Worm (Caenorhabditis elegans) whole organism, early embryonic: Measurements from ENCODE around the gene H37A05.2.

Source experiments
- B0310.2 ChIP-seq: sonication (generic microtip); optimal IDR thresholded peaks from 2 replicates; lab custom pipeline; 2016; ENCODE audit warnings: mild to moderate bottlenecking, missing genetic modification characterization, missing compliant biosample characterization
- F13C5.2 ChIP-seq: sonication (generic microtip); optimal IDR thresholded peaks from 2 replicates; lab custom pipeline; 2017; ENCODE audit warnings: mild to moderate bottlenecking, missing genetic modification characterization, inconsistent platforms, missing compliant biosample characterization
- aly-1 ChIP-seq: sonication (generic microtip); optimal IDR thresholded peaks from 2 replicates; lab custom pipeline; 2016; ENCODE audit warnings: missing genetic modification characterization, missing compliant biosample characterization
- ama-1 ChIP-seq: fragments of 150-350 bp; optimal IDR thresholded peaks from 2 replicates; lab custom pipeline; 2014
- ceh-13 ChIP-seq: fragments of 200-800 bp; sonication (Bioruptor generic); optimal IDR thresholded peaks from 2 replicates; lab custom pipeline; 2018; ENCODE audit warnings: mild to moderate bottlenecking, missing genetic modification characterization, missing compliant biosample characterization
- ceh-36 ChIP-seq: sonication (generic microtip); optimal IDR thresholded peaks from 2 replicates; lab custom pipeline; 2016; ENCODE audit warnings: missing genetic modification characterization, inconsistent platforms, missing compliant biosample characterization
- ets-7 ChIP-seq: sonication (generic microtip); optimal IDR thresholded peaks from 2 replicates; lab custom pipeline; 2016; ENCODE audit warnings: missing genotype, missing genetic modification characterization, missing compliant biosample characterization
- flt-1 ChIP-seq: fragments of 200-800 bp; sonication (Bioruptor generic); IDR thresholded peaks from 2 replicates; pipeline ENCODE4 v1.3.6; 2022; ENCODE audit warnings: missing genetic modification characterization, missing compliant biosample characterization
- hmbx-1 ChIP-seq: sonication (generic microtip); optimal IDR thresholded peaks from 2 replicates; lab custom pipeline; 2016; ENCODE audit warnings: mild to moderate bottlenecking, missing genetic modification characterization, missing compliant biosample characterization
- hmg-4 ChIP-seq: fragments of 200-800 bp; sonication (Bioruptor generic); optimal IDR thresholded peaks from 2 replicates; lab custom pipeline; 2018; ENCODE audit warnings: mild to moderate bottlenecking, missing genetic modification characterization, missing compliant biosample characterization
- hnd-1 ChIP-seq: sonication (generic microtip); optimal IDR thresholded peaks from 2 replicates; lab custom pipeline; 2016; ENCODE audit warnings: missing genetic modification characterization, missing compliant biosample characterization
- pes-1 ChIP-seq: fragments of 200-800 bp; sonication (Bioruptor generic); IDR thresholded peaks from 2 replicates; pipeline ENCODE4 v1.3.6; 2022; ENCODE audit warnings: missing genetic modification reagents, missing genetic modification characterization, missing compliant biosample characterization
- scrt-1 ChIP-seq: fragments of 200-800 bp; sonication (Bioruptor generic); IDR thresholded peaks from 2 replicates; pipeline ENCODE4 v1.3.6; 2022; ENCODE audit warnings: missing genetic modification characterization, missing compliant biosample characterization
- sea-1 ChIP-seq: fragments of 200-800 bp; sonication (Bioruptor generic); conservative IDR thresholded peaks from 2 replicates; pipeline ENCODE4 v1.3.6; 2022; ENCODE audit warnings: missing genetic modification characterization, missing compliant biosample characterization
- tbx-11 ChIP-seq: fragments of 200-800 bp; sonication (Bioruptor generic); IDR thresholded peaks from 2 replicates; pipeline ENCODE4 v1.3.6; 2022; ENCODE audit warnings: missing genetic modification characterization, missing compliant biosample characterization
- tbx-37 ChIP-seq: fragments of 200-800 bp; sonication (Bioruptor generic); conservative IDR thresholded peaks from 2 replicates; pipeline ENCODE4 v1.3.6; 2022; ENCODE audit warnings: missing genetic modification reagents, missing genetic modification characterization, missing compliant biosample characterization
- tra-4 ChIP-seq: sonication (generic microtip); optimal IDR thresholded peaks from 2 replicates; lab custom pipeline; 2017; ENCODE audit warnings: missing genetic modification characterization, missing compliant biosample characterization

The H37A05.2 gene

DNA sequence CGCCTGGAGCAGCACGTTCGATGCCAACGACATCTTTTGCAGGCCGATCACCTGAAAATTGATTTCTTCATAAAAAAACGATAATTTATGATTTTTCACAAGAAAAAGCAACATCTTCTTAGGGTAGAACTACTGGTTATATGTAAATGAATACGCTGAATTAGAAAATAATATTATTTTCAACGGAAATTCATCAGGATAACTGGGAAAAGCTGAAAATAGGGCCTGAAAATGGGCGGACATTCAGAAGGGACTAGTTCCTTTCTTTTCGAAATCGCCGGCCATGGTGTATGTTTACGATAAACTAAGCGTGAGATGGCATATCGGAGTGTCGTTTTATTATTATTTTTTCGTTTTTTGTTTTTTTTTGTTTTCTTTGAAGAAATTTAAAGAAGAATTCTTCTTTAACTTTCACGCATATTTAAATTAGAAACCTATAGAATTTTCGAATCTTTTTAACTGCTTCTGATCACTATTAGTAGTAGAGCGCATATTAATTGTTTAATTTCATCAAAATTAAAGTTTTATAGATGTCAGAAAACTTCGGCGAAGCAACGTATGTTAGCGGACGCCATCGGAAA, 8.4 kb downstream of the H37A05.2 start, which contains the start of the genes nduv-2 and F53F4.12:
nduv-2 (minus strand) TSS at position 51 of the 581 bp plus-strand sequence.
F53F4.12 (plus strand) TSS at position 531 of the 581 bp plus-strand sequence.
- TF ChIP-seq ceh-13 (GFP tag; lab: Kevin White, UChicago) = no peak
- no peak for TF ChIP-seq sea-1 (GFP tag; lab: Robert Waterston, UW)
- no peak for TF ChIP-seq F13C5.2
- no peak for TF ChIP-seq pes-1 (GFP tag; lab: Robert Waterston, UW)
- no peak for TF ChIP-seq tbx-11 (GFP tag; lab: Robert Waterston, UW)
- TF ChIP-seq flt-1 (GFP tag; lab: Robert Waterston, UW) = no peak
- TF ChIP-seq hmg-4 (GFP tag; lab: Kevin White, UChicago) = no peak
- TF ChIP-seq hnd-1 (tag; lab: Kevin White, UChicago) = no peak

DNA sequence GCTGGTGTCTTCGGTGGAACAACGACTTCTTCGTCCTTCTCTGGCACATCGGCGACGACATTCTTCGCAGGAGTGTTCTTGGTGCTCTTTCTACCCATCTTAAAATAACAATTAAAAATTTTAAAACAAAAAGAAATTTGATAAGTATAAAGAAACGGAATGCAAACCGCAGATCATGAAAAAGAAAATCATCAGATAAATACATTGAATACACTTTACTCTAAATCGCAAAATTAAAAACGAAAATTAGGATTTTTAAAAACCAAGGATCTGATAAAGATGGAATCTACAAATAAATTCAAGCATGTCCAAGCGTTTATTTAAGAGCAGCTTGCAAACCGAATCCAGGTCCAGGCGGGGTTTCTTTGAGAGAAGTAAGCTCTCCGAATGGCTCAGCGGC, 9.6 kb downstream of the H37A05.2 start, which contains the start of gene F53F4.11:
F53F4.11 (minus strand) TSS at position 101 of the 400 bp plus-strand sequence.
- TF ChIP-seq hmg-4 (GFP tag; lab: Kevin White, UChicago) = no peak
- TF ChIP-seq F13C5.2 = no peak
- no peak for TF ChIP-seq sea-1 (GFP tag; lab: Robert Waterston, UW)
- no peak for TF ChIP-seq tbx-11 (GFP tag; lab: Robert Waterston, UW)
- no peak for TF ChIP-seq ceh-13 (GFP tag; lab: Kevin White, UChicago)
- no peak for TF ChIP-seq hmbx-1 (tag; lab: Kevin White, UChicago)
- no peak for TF ChIP-seq ceh-36
- no peak for TF ChIP-seq B0310.2 (tag; lab: Kevin White, UChicago)
- no peak for TF ChIP-seq ets-7 (tag; lab: Kevin White, UChicago)
- no peak for TF ChIP-seq pes-1 (GFP tag; lab: Robert Waterston, UW)
- TF ChIP-seq scrt-1 = no peak
- no peak for TF ChIP-seq tbx-37 (GFP tag; lab: Robert Waterston, UW)
- no peak for TF ChIP-seq tra-4 (tag; lab: Kevin White, UChicago)
- no peak for TF ChIP-seq hnd-1 (tag; lab: Kevin White, UChicago)
- TF ChIP-seq aly-1 (tag; lab: Kevin White, UChicago) = no peak
- TF ChIP-seq ama-1 (lab: Kevin White, UChicago) = no peak
- TF ChIP-seq flt-1 (GFP tag; lab: Robert Waterston, UW) = no peak

DNA sequence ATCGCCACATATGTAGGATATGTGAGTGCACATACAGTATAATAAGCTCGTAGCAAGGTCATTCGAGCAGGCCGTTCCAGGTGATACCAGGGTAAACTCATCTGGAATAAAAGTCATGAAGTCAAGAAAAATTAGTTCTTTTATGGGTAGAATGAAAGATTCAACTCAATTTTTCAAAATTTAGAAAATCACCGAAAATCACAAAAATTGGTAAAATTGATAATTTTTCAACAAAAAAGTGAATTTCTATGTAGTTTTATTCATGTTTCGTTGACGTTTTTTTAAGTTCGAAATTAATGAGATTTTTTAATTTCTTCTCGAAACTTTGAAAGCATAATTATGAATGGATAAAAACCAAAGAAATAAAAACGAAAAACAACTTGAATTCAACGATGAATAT, 12.3 kb downstream of the H37A05.2 start, which contains the start of gene F53F4.16:
F53F4.16 (minus strand) TSS at position 101 of the 400 bp plus-strand sequence.
- no peak for TF ChIP-seq hmg-4 (GFP tag; lab: Kevin White, UChicago)

DNA sequence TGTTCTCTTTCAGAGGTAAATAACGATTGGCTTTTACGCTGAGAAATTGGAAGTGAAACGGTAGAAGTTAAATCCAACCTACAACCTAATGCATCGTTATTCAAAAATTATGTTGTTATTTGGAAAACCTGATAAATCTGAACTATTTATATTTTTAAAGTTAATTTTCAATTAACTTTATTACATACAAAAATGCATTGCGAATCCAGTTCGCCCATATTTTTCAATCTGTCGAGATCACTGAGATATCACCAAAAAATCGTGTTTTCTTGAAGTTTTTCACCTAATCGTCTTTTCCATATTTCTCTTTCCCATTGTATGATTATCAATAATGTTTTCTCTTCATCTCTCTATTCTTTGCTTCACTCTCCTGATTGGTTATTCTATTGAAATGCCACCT, 13.4 kb downstream of the H37A05.2 start, which contains the start of gene F53F4.15:
F53F4.15 (plus strand) TSS at position 301 of the 400 bp plus-strand sequence.
- no peak for TF ChIP-seq ceh-13 (GFP tag; lab: Kevin White, UChicago)
- TF ChIP-seq tbx-11 (GFP tag; lab: Robert Waterston, UW) = no peak
- TF ChIP-seq hmbx-1 (tag; lab: Kevin White, UChicago) = no peak
- TF ChIP-seq ets-7 (tag; lab: Kevin White, UChicago) = no peak
- TF ChIP-seq flt-1 (GFP tag; lab: Robert Waterston, UW) = no peak
- no peak for TF ChIP-seq aly-1 (tag; lab: Kevin White, UChicago)
- no peak for TF ChIP-seq tbx-37 (GFP tag; lab: Robert Waterston, UW)
- TF ChIP-seq B0310.2 (tag; lab: Kevin White, UChicago) = no peak
- no peak for TF ChIP-seq ceh-36
- TF ChIP-seq tra-4 (tag; lab: Kevin White, UChicago) = no peak
- no peak for TF ChIP-seq F13C5.2
- no peak for TF ChIP-seq sea-1 (GFP tag; lab: Robert Waterston, UW)
- no peak for TF ChIP-seq ama-1 (lab: Kevin White, UChicago)

DNA sequence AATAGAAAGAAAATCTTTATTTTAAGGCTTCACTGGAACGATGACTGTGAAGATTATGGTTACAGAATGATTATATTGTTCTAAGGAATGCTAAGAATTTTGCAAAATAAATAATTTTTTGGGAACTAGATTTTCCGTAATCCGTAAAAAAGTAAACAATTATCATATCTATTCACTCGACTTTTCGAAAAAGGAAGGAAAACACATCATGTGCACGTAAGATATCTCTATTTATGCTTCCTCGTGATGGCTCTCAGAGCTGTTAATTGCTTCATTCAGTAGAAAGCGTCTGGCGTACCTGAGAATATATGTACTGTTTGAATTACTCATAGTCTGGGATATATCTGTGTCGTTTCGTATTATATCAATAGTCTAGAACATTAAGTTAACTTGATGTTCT, 14.3 kb downstream of the H37A05.2 start, which contains the start of gene srd-11:
srd-11 (minus strand) TSS at position 101 of the 400 bp plus-strand sequence.
- TF ChIP-seq aly-1 (tag; lab: Kevin White, UChicago) (no peak), ets-7 (tag; lab: Kevin White, UChicago) (no peak), B0310.2 (tag; lab: Kevin White, UChicago) (no peak), pes-1 (GFP tag; lab: Robert Waterston, UW) (no peak), hmg-4 (GFP tag; lab: Kevin White, UChicago) (no peak), ama-1 (lab: Kevin White, UChicago) (no peak), tbx-11 (GFP tag; lab: Robert Waterston, UW) (no peak), flt-1 (GFP tag; lab: Robert Waterston, UW) (no peak), scrt-1 (no peak), ceh-13 (GFP tag; lab: Kevin White, UChicago) (no peak), hmbx-1 (tag; lab: Kevin White, UChicago) (no peak), ceh-36 (no peak), tra-4 (tag; lab: Kevin White, UChicago) (no peak), hnd-1 (tag; lab: Kevin White, UChicago) (no peak), F13C5.2 (no peak), tbx-37 (GFP tag; lab: Robert Waterston, UW) (no peak), sea-1 (GFP tag; lab: Robert Waterston, UW) (no peak)

DNA sequence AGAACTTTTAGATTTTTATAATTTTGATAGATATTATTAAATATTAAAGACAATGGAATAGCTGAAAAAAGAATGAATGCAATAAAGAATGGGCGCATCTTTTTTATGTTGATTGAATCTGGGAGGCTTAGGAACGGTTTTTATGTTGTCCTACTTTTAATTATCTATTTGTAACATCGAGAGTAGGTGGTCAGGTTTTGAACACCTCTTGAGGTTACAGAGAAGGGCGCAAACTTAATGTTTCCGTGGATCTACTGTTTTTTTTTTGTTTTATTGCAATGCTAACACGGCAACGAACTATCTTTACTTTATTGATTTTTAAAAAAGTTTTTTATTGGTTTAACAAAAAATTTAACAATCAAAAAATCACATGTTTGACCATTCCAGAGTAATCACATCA, 20.2 kb downstream of the H37A05.2 start, which contains the start of gene F53F4.7:
F53F4.7 (minus strand) TSS at position 101 of the 400 bp plus-strand sequence.
- TF ChIP-seq B0310.2 (tag; lab: Kevin White, UChicago) = no peak

DNA sequence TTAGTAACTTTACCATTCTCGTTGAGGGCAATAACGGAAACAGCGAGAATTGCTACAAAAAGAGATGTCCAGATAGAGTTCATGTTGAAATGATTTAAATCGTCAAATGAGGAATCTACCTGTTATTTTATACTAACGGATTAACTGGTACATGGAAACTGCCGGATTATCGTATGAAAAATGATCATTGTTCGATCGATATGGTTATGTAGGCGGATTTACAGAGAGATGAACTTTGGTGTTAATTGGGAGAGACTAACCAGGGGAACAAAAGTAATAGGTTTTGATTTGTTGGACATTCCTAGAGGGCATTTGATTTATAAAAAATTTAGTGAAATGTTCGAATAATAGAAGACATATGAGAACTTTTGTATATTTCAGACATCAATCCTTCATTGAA, 22.3 kb downstream of the H37A05.2 start, which contains the start of gene spig-9:
spig-9 (minus strand) TSS at position 101 of the 400 bp plus-strand sequence.
- TF ChIP-seq hmg-4 (GFP tag; lab: Kevin White, UChicago) (no peak), scrt-1 (no peak), ama-1 (lab: Kevin White, UChicago) (no peak), ceh-36 (no peak)
